Fruit fly (Drosophila melanogaster) whole organism, embryonic: ENCODE results near the gene Cat.

Experiments used
- Abd-B ChIP-seq: fragments of 200-800 bp; sonication (Bioruptor generic); optimal IDR thresholded peaks from 2 replicates; lab custom pipeline; 2018; ENCODE audit warnings: missing biosample characterization, mild to moderate bottlenecking, missing genetic modification characterization, moderate library complexity
- Atf3 ChIP-seq: fragments of 200-800 bp; sonication (Bioruptor generic); optimal IDR thresholded peaks from 3 replicates; lab custom pipeline; 2016; ENCODE audit warnings: missing biosample characterization, missing genetic modification characterization
- BEAF-32 ChIP-seq: fragments of 200-800 bp; sonication (Bioruptor generic); optimal IDR thresholded peaks from 3 replicates; lab custom pipeline; 2017; ENCODE audit warnings: missing biosample characterization, missing genetic modification characterization, mild to moderate bottlenecking, moderate library complexity, missing genetic modification reagents
- CG12155 ChIP-seq: fragments of 200-800 bp; sonication (Bioruptor generic); optimal IDR thresholded peaks from 3 replicates; lab custom pipeline; 2016; ENCODE audit warnings: missing biosample characterization, missing genetic modification characterization
- CG1233 ChIP-seq: fragments of 200-800 bp; sonication (Bioruptor generic); optimal IDR thresholded peaks from 4 replicates; lab custom pipeline; 2018; ENCODE audit warnings: missing biosample characterization, mild to moderate bottlenecking, missing genetic modification characterization
- CG13287 ChIP-seq: fragments of 200-800 bp; sonication (Bioruptor generic); IDR thresholded peaks from 2 replicates; pipeline ENCODE4 v1.3.6; 2022; ENCODE audit warnings: missing biosample characterization, missing genetic modification characterization; ENCODE audit not compliant: partially characterized antibody
- CG15514 ChIP-seq: fragments of 200-800 bp; sonication (Bioruptor generic); optimal IDR thresholded peaks from 3 replicates; lab custom pipeline; 2017; ENCODE audit warnings: missing biosample characterization, missing genetic modification characterization, mild to moderate bottlenecking, moderate library complexity, missing genetic modification reagents
- CG15601 ChIP-seq: fragments of 200-800 bp; sonication (Bioruptor generic); optimal IDR thresholded peaks from 3 replicates; lab custom pipeline; 2019; ENCODE audit warnings: missing biosample characterization, mild to moderate bottlenecking, missing genetic modification characterization, moderate library complexity
- CG1603 ChIP-seq: fragments of 200-800 bp; sonication (Bioruptor generic); optimal IDR thresholded peaks from 2 replicates; lab custom pipeline; 2019; ENCODE audit warnings: missing biosample characterization, mild to moderate bottlenecking, missing genetic modification characterization, moderate library complexity
- CG16813 ChIP-seq: fragments of 200-800 bp; sonication (Bioruptor generic); IDR thresholded peaks from 3 replicates; pipeline ENCODE4 v1.3.6; 2022; ENCODE audit warnings: missing biosample characterization, missing genetic modification characterization; ENCODE audit not compliant: partially characterized antibody
- CG2129 ChIP-seq: fragments of 200-800 bp; sonication (Bioruptor generic); IDR thresholded peaks from 2 replicates; pipeline ENCODE4 v1.3.6; 2022; ENCODE audit warnings: missing biosample characterization, missing genetic modification characterization; ENCODE audit not compliant: partially characterized antibody
- CG4424 ChIP-seq: fragments of 200-800 bp; sonication (Bioruptor generic); optimal IDR thresholded peaks from 3 replicates; lab custom pipeline; 2016; ENCODE audit warnings: missing biosample characterization, missing genetic modification characterization
- CG4617 ChIP-seq: fragments of 200-800 bp; sonication (Bioruptor generic); optimal IDR thresholded peaks from 3 replicates; lab custom pipeline; 2016; ENCODE audit warnings: missing biosample characterization, missing genetic modification characterization, borderline replicate concordance
- CG4820 ChIP-seq: fragments of 200-800 bp; sonication (Bioruptor generic); optimal IDR thresholded peaks from 3 replicates; lab custom pipeline; 2016; ENCODE audit warnings: missing biosample characterization, missing genetic modification characterization
- CG6791 ChIP-seq: fragments of 200-800 bp; sonication (Bioruptor generic); IDR thresholded peaks from 3 replicates; pipeline ENCODE4 v1.3.6; 2022; ENCODE audit warnings: missing biosample characterization, missing genetic modification characterization; ENCODE audit not compliant: partially characterized antibody
- CG7271 ChIP-seq: fragments of 200-800 bp; sonication (Bioruptor generic); optimal IDR thresholded peaks from 2 replicates; lab custom pipeline; 2018; ENCODE audit warnings: missing biosample characterization, mild to moderate bottlenecking, missing genetic modification characterization, moderate library complexity
- CG7556 ChIP-seq: fragments of 200-800 bp; sonication (Bioruptor generic); optimal IDR thresholded peaks from 2 replicates; lab custom pipeline; 2017; ENCODE audit warnings: missing biosample characterization, mild to moderate bottlenecking, missing genetic modification characterization
- CG7963 ChIP-seq: fragments of 200-800 bp; sonication (Bioruptor generic); IDR thresholded peaks from 3 replicates; pipeline ENCODE4 v1.3.6; 2022; ENCODE audit warnings: missing biosample characterization, missing genetic modification characterization; ENCODE audit not compliant: partially characterized antibody
- CG9797 ChIP-seq: fragments of 200-800 bp; sonication (Bioruptor generic); optimal IDR thresholded peaks from 3 replicates; lab custom pipeline; 2018; ENCODE audit warnings: missing biosample characterization, mild to moderate bottlenecking, missing genetic modification characterization
- Dip3 ChIP-seq: fragments of 200-800 bp; sonication (Bioruptor generic); optimal IDR thresholded peaks from 3 replicates; lab custom pipeline; 2016; ENCODE audit warnings: missing biosample characterization, missing genetic modification characterization
- Doc3 ChIP-seq: fragments of 200-800 bp; sonication (Bioruptor generic); IDR thresholded peaks from 3 replicates; pipeline ENCODE4 v1.3.6; 2022; ENCODE audit warnings: missing biosample characterization, missing genetic modification characterization; ENCODE audit not compliant: partially characterized antibody
- Dp ChIP-seq: fragments of 200-800 bp; sonication (Bioruptor generic); optimal IDR thresholded peaks from 2 replicates; lab custom pipeline; 2018; ENCODE audit warnings: missing biosample characterization, mild to moderate bottlenecking, missing genetic modification characterization, moderate library complexity
- Dref ChIP-seq: fragments of 200-800 bp; sonication (Bioruptor generic); IDR thresholded peaks from 2 replicates; pipeline ENCODE4 v1.3.6; 2022; ENCODE audit warnings: missing biosample characterization, missing genetic modification characterization
- E2f2 ChIP-seq: fragments of 200-800 bp; sonication (Bioruptor generic); IDR thresholded peaks from 2 replicates; pipeline ENCODE4 v1.3.6; 2022; ENCODE audit warnings: missing biosample characterization, missing genetic modification characterization
- Fer1 ChIP-seq: fragments of 200-800 bp; sonication (Bioruptor generic); optimal IDR thresholded peaks from 2 replicates; lab custom pipeline; 2017; ENCODE audit warnings: missing biosample characterization, mild to moderate bottlenecking, missing genetic modification characterization
- HLH4C ChIP-seq: fragments of 200-800 bp; sonication (Bioruptor generic); IDR thresholded peaks from 3 replicates; pipeline ENCODE4 v1.3.6; 2022; ENCODE audit warnings: missing biosample characterization, missing genetic modification characterization; ENCODE audit not compliant: partially characterized antibody
- Lhr ChIP-seq: fragments of 200-800 bp; sonication (Bioruptor generic); optimal IDR thresholded peaks from 3 replicates; lab custom pipeline; 2017; ENCODE audit warnings: mild to moderate bottlenecking, missing biosample characterization, missing genetic modification reagents, missing genetic modification characterization
- MBD-R2 ChIP-seq: fragments of 200-800 bp; sonication (Bioruptor generic); IDR thresholded peaks from 2 replicates; pipeline ENCODE4 v1.3.6; 2022; ENCODE audit warnings: missing biosample characterization, missing genetic modification characterization
- Myb ChIP-seq: fragments of 200-800 bp; sonication (Bioruptor generic); optimal IDR thresholded peaks from 2 replicates; lab custom pipeline; 2016; ENCODE audit warnings: missing biosample characterization, missing genetic modification characterization
- Scr ChIP-seq: fragments of 200-800 bp; sonication (Bioruptor generic); IDR thresholded peaks from 2 replicates; pipeline ENCODE4 v1.3.6; 2022; ENCODE audit warnings: missing biosample characterization, missing genetic modification characterization; ENCODE audit not compliant: partially characterized antibody
- Sry-δ ChIP-seq: fragments of 200-800 bp; sonication (Bioruptor generic); optimal IDR thresholded peaks from 2 replicates; lab custom pipeline; 2016; ENCODE audit warnings: missing biosample characterization, missing genetic modification characterization
- ato ChIP-seq: fragments of 200-800 bp; sonication (Bioruptor generic); IDR thresholded peaks from 2 replicates; pipeline ENCODE4 v1.3.6; 2022; ENCODE audit warnings: missing biosample characterization, missing genetic modification characterization; ENCODE audit not compliant: partially characterized antibody
- en ChIP-seq: fragments of 200-800 bp; sonication (Bioruptor generic); optimal IDR thresholded peaks from 2 replicates; lab custom pipeline; 2016; ENCODE audit warnings: missing biosample characterization, missing genetic modification characterization
- hbn ChIP-seq: fragments of 200-800 bp; sonication (Bioruptor generic); IDR thresholded peaks from 2 replicates; pipeline ENCODE4 v1.3.6; 2022; ENCODE audit warnings: missing biosample characterization, missing genetic modification characterization; ENCODE audit not compliant: partially characterized antibody
- hkb ChIP-seq, 2 experiments: fragments of 200-800 bp in 1 of 2; fragments of >200 bp in 1 of 2; sonication (Bioruptor generic) in 1 of 2; IDR thresholded peaks in 1 of 2; optimal IDR thresholded peaks in 1 of 2; 2 replicates each; pipeline versions ENCODE4 v1.3.6 to Lab custom; 2017 to 2022; ENCODE audit warnings: missing biosample characterization in 1 of 2, missing genetic modification characterization in 1 of 2
- kni ChIP-seq: fragments of 200-800 bp; sonication (Bioruptor generic); optimal IDR thresholded peaks from 3 replicates; lab custom pipeline; 2017; ENCODE audit warnings: mild to moderate bottlenecking, missing biosample characterization, missing genetic modification reagents, missing genetic modification characterization
- nerfin-2 ChIP-seq: fragments of 200-800 bp; sonication (Bioruptor generic); IDR thresholded peaks from 2 replicates; pipeline ENCODE4 v1.3.6; 2022; ENCODE audit warnings: missing biosample characterization, missing genetic modification characterization; ENCODE audit not compliant: partially characterized antibody
- pnt ChIP-seq: fragments of 200-800 bp; sonication (Bioruptor generic); optimal IDR thresholded peaks from 3 replicates; lab custom pipeline; 2016; ENCODE audit warnings: missing biosample characterization, missing genetic modification characterization
- seq ChIP-seq: fragments of 200-800 bp; sonication (Bioruptor generic); IDR thresholded peaks from 2 replicates; pipeline ENCODE4 v1.3.6; 2022; ENCODE audit warnings: missing biosample characterization, missing genetic modification characterization
- stwl ChIP-seq: fragments of 200-800 bp; sonication (Bioruptor generic); optimal IDR thresholded peaks from 3 replicates; lab custom pipeline; 2018; ENCODE audit warnings: missing biosample characterization, mild to moderate bottlenecking, missing genetic modification characterization, moderate library complexity
- toy ChIP-seq: fragments of 200-800 bp; sonication (Bioruptor generic); IDR thresholded peaks from 2 replicates; pipeline ENCODE4 v1.3.6; 2022; ENCODE audit warnings: missing biosample characterization, missing genetic modification characterization
- unc-4 ChIP-seq: fragments of 200-800 bp; sonication (Bioruptor generic); IDR thresholded peaks from 2 replicates; pipeline ENCODE4 v1.3.6; 2022; ENCODE audit warnings: missing biosample characterization, missing genetic modification characterization; ENCODE audit not compliant: partially characterized antibody
- vnd ChIP-seq: fragments of 200-800 bp; sonication (Bioruptor generic); IDR thresholded peaks from 3 replicates; pipeline ENCODE4 v1.3.6; 2022; ENCODE audit warnings: missing biosample characterization, missing genetic modification characterization; ENCODE audit not compliant: partially characterized antibody
- vvl ChIP-seq: fragments of 200-800 bp; sonication (Bioruptor generic); IDR thresholded peaks from 2 replicates; pipeline ENCODE4 v1.3.6; 2022; ENCODE audit warnings: missing biosample characterization, missing genetic modification characterization
- wek ChIP-seq: fragments of 200-800 bp; sonication (Bioruptor generic); optimal IDR thresholded peaks from 3 replicates; lab custom pipeline; 2018; ENCODE audit warnings: missing biosample characterization, mild to moderate bottlenecking, missing genetic modification characterization, moderate library complexity

The Cat gene

dm6 chr3L:18865447-18866367 lies 43.3 kb downstream of the Cat start, which contains the start of gene CG14074 (continued):
- TF ChIP-seq CG9797 (GFP tag; lab: Kevin White, UChicago) = peak; percentile 18
- TF ChIP-seq CG6791 (GFP tag; lab: Robert Waterston, UW) = peak; percentile 78
- peak; percentile 64 for TF ChIP-seq unc-4
- peak; percentile 48 for TF ChIP-seq stwl (tag; lab: Kevin White, UChicago)
- TF ChIP-seq Lhr (GFP tag; lab: Kevin White, UChicago) = peak; percentile 9
- TF ChIP-seq CG15514 = peak; percentile 2
- TF ChIP-seq ato (GFP tag; lab: Robert Waterston, UW) = peak; percentile 69; the same call in 1 of the 2 replicates
- peak; percentile 63 for TF ChIP-seq CG1603 (tag; lab: Kevin White, UChicago)
- TF ChIP-seq CG15601 = no peak
- TF ChIP-seq E2f2 (GFP tag; lab: Robert Waterston, UW) = peak; percentile 84
- TF ChIP-seq seq (GFP tag; lab: Robert Waterston, UW) = no peak
- no peak for TF ChIP-seq CG4820
- peak; percentile 44 for TF ChIP-seq Sry-δ (GFP tag; lab: Kevin White, UChicago)
- TF ChIP-seq CG13287 = peak; percentile 56
- no peak for TF ChIP-seq Atf3 (GFP tag; lab: Kevin White, UChicago)
- TF ChIP-seq hkb (optimal IDR thresholded peaks at IDR 0.05; lab: Kevin White, UChicago) = no peak
- 0 out of 2 replicates have a peak, but pooled peaks have one; percentile 21 for TF ChIP-seq hkb (GFP tag; IDR thresholded peaks at IDR 0.05; lab: Robert Waterston, UW)
- TF ChIP-seq vnd (GFP tag; lab: Robert Waterston, UW) = peak; percentile 42; the same call in 1 of the 3 replicates
- peak; percentile 30 for TF ChIP-seq Myb (GFP tag; lab: Kevin White, UChicago)
- TF ChIP-seq CG2129 (GFP tag; lab: Robert Waterston, UW) = peak; percentile 13; the same call in 1 of the 2 replicates
- TF ChIP-seq MBD-R2 = peak; percentile 56
- TF ChIP-seq CG4617 (GFP tag; lab: Kevin White, UChicago) = peak; percentile 13
- peak; percentile 60 for TF ChIP-seq vvl (GFP tag; lab: Robert Waterston, UW)
- TF ChIP-seq wek (GFP tag; lab: Kevin White, UChicago) = peak; percentile 73
- peak; percentile 74 for TF ChIP-seq BEAF-32 (GFP tag; lab: Kevin White, UChicago)
- TF ChIP-seq Scr (GFP tag; lab: Robert Waterston, UW) = peak; percentile 66
- peak; percentile 76 for TF ChIP-seq Dref (GFP tag; lab: Robert Waterston, UW)
- no peak for TF ChIP-seq CG12155 (GFP tag; lab: Kevin White, UChicago)
- no peak for TF ChIP-seq CG1233 (GFP tag; lab: Kevin White, UChicago)
- TF ChIP-seq CG7556 (GFP tag; lab: Kevin White, UChicago) = no peak
- peak; percentile 16 for TF ChIP-seq Fer1 (GFP tag; lab: Kevin White, UChicago)
- peak; percentile 39; the same call in 1 of the 2 replicates for TF ChIP-seq hbn (GFP tag; lab: Robert Waterston, UW)
- TF ChIP-seq Dip3 (GFP tag; lab: Kevin White, UChicago) = no peak
- peak; percentile 44; the same call in 1 of the 3 replicates for TF ChIP-seq Doc3 (GFP tag; lab: Robert Waterston, UW)
- TF ChIP-seq CG7271 (tag; lab: Kevin White, UChicago) = peak; percentile 4
- no peak for TF ChIP-seq en (GFP tag; lab: Kevin White, UChicago)
- no peak for TF ChIP-seq pnt (GFP tag; lab: Kevin White, UChicago)
- TF ChIP-seq Abd-B (GFP tag; lab: Kevin White, UChicago) = no peak
- no peak for TF ChIP-seq kni (GFP tag; lab: Kevin White, UChicago)
- TF ChIP-seq CG7963 (GFP tag; lab: Robert Waterston, UW) = peak; percentile 68
- no peak for TF ChIP-seq toy (GFP tag; lab: Robert Waterston, UW)
- TF ChIP-seq Dp = peak; percentile 74
- no peak for TF ChIP-seq CG4424 (GFP tag; lab: Kevin White, UChicago)
- TF ChIP-seq nerfin-2 (GFP tag; lab: Robert Waterston, UW) = peak; percentile 64
- peak; percentile 59; the same call in 2 of the 3 replicates for TF ChIP-seq HLH4C (GFP tag; lab: Robert Waterston, UW)
- peak; percentile 72 for TF ChIP-seq CG16813 (GFP tag; lab: Robert Waterston, UW)
